Worm (Caenorhabditis elegans): ENCODE results near the gene F41B5.1.
"Not testable (repeated sequence)": the region's sequence is repeated elsewhere in the genome, so short reads cannot be mapped to it uniquely, and the experiment has no call there.

The F41B5.1 gene

ce11 chrV:2255191-2255590 is at the start of gene F41B5.1:
F41B5.1 (plus strand) TSS chrV:2255533.
- not testable (repeated sequence) for TF ChIP-seq tbx-37 (GFP tag; conservative IDR thresholded peaks at IDR 0.05); B0310.2 (tag; optimal IDR thresholded peaks at IDR 0.05); hmg-4 (GFP tag; optimal IDR thresholded peaks at IDR 0.05)

DNA sequence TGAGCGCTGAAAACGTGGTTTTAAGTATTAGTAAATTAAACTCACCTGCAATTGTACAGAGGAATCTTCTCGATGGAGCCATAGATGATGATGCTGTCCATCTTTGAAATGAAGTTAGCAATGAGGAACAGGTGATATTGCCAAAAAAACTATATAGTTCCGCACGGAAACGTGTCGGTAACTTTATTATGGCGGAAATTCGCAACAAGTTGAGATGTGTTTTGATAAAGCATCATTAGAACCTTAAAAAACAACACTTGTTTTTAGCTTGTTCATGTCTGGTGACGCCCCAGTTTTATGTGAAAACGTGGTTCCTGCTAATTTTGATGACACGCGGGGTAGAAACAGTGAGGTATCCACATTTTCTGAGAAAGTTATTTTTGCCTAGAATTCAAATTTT is 49.2 kb upstream of the F41B5.1 start, which contains the start of gene srt-40:
Gene srt-40, minus strand, starts transcription at position 101 of the 400 bp plus-strand sequence.
- TF ChIP-seq tra-4 (tag; optimal IDR thresholded peaks at IDR 0.05) (no peak), ceh-36 (tag; optimal IDR thresholded peaks at IDR 0.05) (no peak), tbx-37 (GFP tag; conservative IDR thresholded peaks at IDR 0.05) (no peak), F13C5.2 (tag; optimal IDR thresholded peaks at IDR 0.05) (no peak), sea-1 (GFP tag; conservative IDR thresholded peaks at IDR 0.05) (no peak), pes-1 (GFP tag; IDR thresholded peaks at IDR 0.05) (no peak), hnd-1 (tag; optimal IDR thresholded peaks at IDR 0.05) (no peak), scrt-1 (GFP tag; IDR thresholded peaks at IDR 0.05) (no peak), hmg-4 (GFP tag; optimal IDR thresholded peaks at IDR 0.05) (no peak)

- no peak for TF ChIP-seq aly-1 (tag; optimal IDR thresholded peaks at IDR 0.05)
- no peak for TF ChIP-seq ets-7 (tag; optimal IDR thresholded peaks at IDR 0.05)
- no peak for TF ChIP-seq sea-1 (GFP tag; conservative IDR thresholded peaks at IDR 0.05)
- TF ChIP-seq pes-1 (GFP tag; IDR thresholded peaks at IDR 0.05) = no peak
- TF ChIP-seq F13C5.2 (tag; optimal IDR thresholded peaks at IDR 0.05) = no peak
- TF ChIP-seq ama-1 (optimal IDR thresholded peaks at IDR 0.05) = no peak
- TF ChIP-seq B0310.2 (tag; optimal IDR thresholded peaks at IDR 0.05) = no peak
- no peak for TF ChIP-seq hmg-4 (GFP tag; optimal IDR thresholded peaks at IDR 0.05)
- TF ChIP-seq scrt-1 (GFP tag; IDR thresholded peaks at IDR 0.05) = no peak
- no peak for TF ChIP-seq flt-1 (GFP tag; IDR thresholded peaks at IDR 0.05)
- TF ChIP-seq tbx-11 (GFP tag; IDR thresholded peaks at IDR 0.05) = no peak
- TF ChIP-seq tbx-37 (GFP tag; conservative IDR thresholded peaks at IDR 0.05) = no peak
- TF ChIP-seq hnd-1 (tag; optimal IDR thresholded peaks at IDR 0.05) = no peak
- no peak for TF ChIP-seq ceh-13 (GFP tag; optimal IDR thresholded peaks at IDR 0.05)
- no peak for TF ChIP-seq ceh-36 (tag; optimal IDR thresholded peaks at IDR 0.05)
- no peak for TF ChIP-seq hmbx-1 (tag; optimal IDR thresholded peaks at IDR 0.05)
- no peak for TF ChIP-seq tra-4 (tag; optimal IDR thresholded peaks at IDR 0.05)
Observed at ce11 chrV:2206801-2207200, 48.5 kb upstream of the F41B5.1 start, which contains the start of gene svh-11. svh-11 (plus strand) TSS chrV:2207101.

ce11 chrV:2207527-2207926 is 47.8 kb upstream of the F41B5.1 start:
- TF ChIP-seq tra-4 (tag; optimal IDR thresholded peaks at IDR 0.05) (no peak), aly-1 (tag; optimal IDR thresholded peaks at IDR 0.05) (no peak), ets-7 (tag; optimal IDR thresholded peaks at IDR 0.05) (no peak), hnd-1 (tag; optimal IDR thresholded peaks at IDR 0.05) (no peak), ceh-36 (tag; optimal IDR thresholded peaks at IDR 0.05) (no peak), sea-1 (GFP tag; conservative IDR thresholded peaks at IDR 0.05) (no peak), F13C5.2 (tag; optimal IDR thresholded peaks at IDR 0.05) (no peak), tbx-37 (GFP tag; conservative IDR thresholded peaks at IDR 0.05) (no peak)

ce11 chrV:2211936-2212335 is 43.4 kb upstream of the F41B5.1 start, which contains the start of gene nhr-133:
nhr-133 (minus strand) TSS chrV:2212118.
- TF ChIP-seq hmbx-1 (tag; optimal IDR thresholded peaks at IDR 0.05) = no peak
- TF ChIP-seq F13C5.2 (tag; optimal IDR thresholded peaks at IDR 0.05) = no peak
- no peak for TF ChIP-seq hnd-1 (tag; optimal IDR thresholded peaks at IDR 0.05)
- TF ChIP-seq ceh-36 (tag; optimal IDR thresholded peaks at IDR 0.05) = no peak
- TF ChIP-seq tbx-37 (GFP tag; conservative IDR thresholded peaks at IDR 0.05) = no peak
- TF ChIP-seq pes-1 (GFP tag; IDR thresholded peaks at IDR 0.05) = no peak
- TF ChIP-seq tbx-11 (GFP tag; IDR thresholded peaks at IDR 0.05) = no peak
- TF ChIP-seq B0310.2 (tag; optimal IDR thresholded peaks at IDR 0.05) = no peak
- no peak for TF ChIP-seq ets-7 (tag; optimal IDR thresholded peaks at IDR 0.05)
- TF ChIP-seq scrt-1 (GFP tag; IDR thresholded peaks at IDR 0.05) = no peak
- TF ChIP-seq aly-1 (tag; optimal IDR thresholded peaks at IDR 0.05) = no peak
- no peak for TF ChIP-seq ceh-13 (GFP tag; optimal IDR thresholded peaks at IDR 0.05)
- no peak for TF ChIP-seq hmg-4 (GFP tag; optimal IDR thresholded peaks at IDR 0.05)
- TF ChIP-seq ama-1 (optimal IDR thresholded peaks at IDR 0.05) = no peak
- no peak for TF ChIP-seq sea-1 (GFP tag; conservative IDR thresholded peaks at IDR 0.05)
- no peak for TF ChIP-seq flt-1 (GFP tag; IDR thresholded peaks at IDR 0.05)
- TF ChIP-seq tra-4 (tag; optimal IDR thresholded peaks at IDR 0.05) = no peak

DNA sequence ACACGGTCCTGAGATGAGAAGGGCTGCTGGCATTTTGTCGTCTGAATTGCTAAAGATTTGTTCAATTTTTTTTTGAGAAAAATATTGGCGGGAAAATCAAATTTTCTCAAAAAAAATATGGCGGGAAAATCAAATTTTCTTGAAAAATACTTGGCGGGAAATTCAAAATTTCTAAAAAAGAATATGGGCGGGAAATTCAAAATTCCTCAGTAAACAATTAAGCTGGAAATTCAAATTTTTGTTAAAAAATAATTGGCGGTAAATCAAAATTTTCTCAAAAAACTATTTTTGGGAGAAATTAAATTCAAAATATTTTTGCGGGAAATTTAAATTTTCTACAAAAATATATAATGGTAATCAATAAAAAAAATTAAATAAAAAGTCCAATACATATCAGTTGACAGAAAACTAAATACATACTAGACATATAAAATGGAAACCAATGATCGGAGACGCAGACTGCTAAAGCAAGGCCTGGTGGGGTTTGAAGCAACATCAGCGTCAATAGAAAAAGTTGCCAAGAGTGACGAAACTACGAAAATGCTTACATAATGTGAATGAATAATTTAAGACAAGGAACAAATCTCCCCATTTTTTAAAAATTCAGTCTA is 40.8 kb upstream of the F41B5.1 start, which contains the start of gene nhr-184:
Gene nhr-184, minus strand, starts transcription at position 51 of the 611 bp plus-strand sequence.
- no peak for TF ChIP-seq hmbx-1 (tag; optimal IDR thresholded peaks at IDR 0.05)
- no peak for TF ChIP-seq F13C5.2 (tag; optimal IDR thresholded peaks at IDR 0.05)
- no peak for TF ChIP-seq hmg-4 (GFP tag; optimal IDR thresholded peaks at IDR 0.05)
- TF ChIP-seq ceh-36 (tag; optimal IDR thresholded peaks at IDR 0.05) = no peak
- TF ChIP-seq scrt-1 (GFP tag; IDR thresholded peaks at IDR 0.05) = no peak

DNA sequence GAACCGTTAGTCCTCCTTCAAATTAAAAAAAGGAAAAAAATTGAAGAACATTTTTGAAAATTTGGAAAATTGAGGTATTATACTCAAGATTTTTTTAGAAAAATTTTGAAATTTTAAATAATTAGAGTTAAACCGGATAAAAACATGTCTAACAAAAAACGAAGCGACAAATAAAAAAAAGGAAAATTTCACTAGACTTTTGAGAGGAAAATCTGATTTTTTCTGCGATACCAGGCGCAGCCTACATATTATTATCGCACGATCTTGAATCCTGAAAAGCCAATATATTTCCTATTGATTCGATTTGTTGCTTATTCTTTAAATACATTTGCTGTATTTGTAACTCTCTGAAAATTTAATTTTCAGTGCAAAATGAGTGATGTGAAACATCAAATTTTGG is 40.0 kb upstream of the F41B5.1 start, which contains the start of gene nstp-8:
Gene nstp-8, plus strand, starts transcription at position 301 of the 400 bp plus-strand sequence.
- TF ChIP-seq flt-1 (GFP tag; IDR thresholded peaks at IDR 0.05) = no peak
- no peak for TF ChIP-seq hmg-4 (GFP tag; optimal IDR thresholded peaks at IDR 0.05)
- TF ChIP-seq hnd-1 (tag; optimal IDR thresholded peaks at IDR 0.05) = no peak
- no peak for TF ChIP-seq scrt-1 (GFP tag; IDR thresholded peaks at IDR 0.05)
- no peak for TF ChIP-seq F13C5.2 (tag; optimal IDR thresholded peaks at IDR 0.05)
- no peak for TF ChIP-seq ets-7 (tag; optimal IDR thresholded peaks at IDR 0.05)
- TF ChIP-seq sea-1 (GFP tag; conservative IDR thresholded peaks at IDR 0.05) = no peak
- TF ChIP-seq pes-1 (GFP tag; IDR thresholded peaks at IDR 0.05) = no peak
- TF ChIP-seq ceh-13 (GFP tag; optimal IDR thresholded peaks at IDR 0.05) = no peak
- TF ChIP-seq ceh-36 (tag; optimal IDR thresholded peaks at IDR 0.05) = no peak
- no peak for TF ChIP-seq hmbx-1 (tag; optimal IDR thresholded peaks at IDR 0.05)

ce11 chrV:2216927-2217326 is 38.4 kb upstream of the F41B5.1 start:
- no peak for TF ChIP-seq tra-4 (tag; optimal IDR thresholded peaks at IDR 0.05)
- TF ChIP-seq ceh-36 (tag; optimal IDR thresholded peaks at IDR 0.05) = no peak
- no peak for TF ChIP-seq flt-1 (GFP tag; IDR thresholded peaks at IDR 0.05)
- no peak for TF ChIP-seq ceh-13 (GFP tag; optimal IDR thresholded peaks at IDR 0.05)
- no peak for TF ChIP-seq ets-7 (tag; optimal IDR thresholded peaks at IDR 0.05)
- TF ChIP-seq tbx-37 (GFP tag; conservative IDR thresholded peaks at IDR 0.05) = no peak
- TF ChIP-seq F13C5.2 (tag; optimal IDR thresholded peaks at IDR 0.05) = no peak
- TF ChIP-seq scrt-1 (GFP tag; IDR thresholded peaks at IDR 0.05) = no peak
- TF ChIP-seq tbx-11 (GFP tag; IDR thresholded peaks at IDR 0.05) = no peak
- no peak for TF ChIP-seq hmbx-1 (tag; optimal IDR thresholded peaks at IDR 0.05)
- TF ChIP-seq hnd-1 (tag; optimal IDR thresholded peaks at IDR 0.05) = no peak
- TF ChIP-seq sea-1 (GFP tag; conservative IDR thresholded peaks at IDR 0.05) = no peak
- TF ChIP-seq pes-1 (GFP tag; IDR thresholded peaks at IDR 0.05) = no peak

Data from whole organism, early embryonic.